Worm (Caenorhabditis elegans) whole organism, L1 larva: ENCODE results near the gene Y19D2B.1.

Experiments
- C04F5.9 ChIP-seq: sonication (generic microtip); optimal IDR thresholded peaks from 2 replicates; lab custom pipeline; 2016; ENCODE audit warnings: missing genetic modification characterization, missing compliant biosample characterization
- C16A3.4 ChIP-seq: fragments of 150-350 bp; optimal IDR thresholded peaks from 2 replicates; lab custom pipeline; 2014; ENCODE audit warnings: missing biosample characterization, missing genetic modification characterization
- aha-1 ChIP-seq: fragments of 150-350 bp; optimal IDR thresholded peaks from 2 replicates; lab custom pipeline; 2014; ENCODE audit warnings: missing biosample characterization, missing genetic modification characterization
- alr-1 ChIP-seq: fragments of 200-800 bp; sonication (Bioruptor generic); optimal IDR thresholded peaks from 2 replicates; lab custom pipeline; 2018; ENCODE audit warnings: borderline replicate concordance, mild to moderate bottlenecking, missing genetic modification characterization, missing compliant biosample characterization
- aly-2 ChIP-seq: fragments of 150-350 bp; optimal IDR thresholded peaks from 2 replicates; lab custom pipeline; 2014; ENCODE audit warnings: missing biosample characterization, missing genetic modification characterization
- blmp-1 ChIP-seq: fragments of 150-350 bp; optimal IDR thresholded peaks from 2 replicates; lab custom pipeline; 2014; ENCODE audit warnings: missing biosample characterization, missing genetic modification characterization
- ceh-8 ChIP-seq: fragments of 200-800 bp; sonication (Bioruptor generic); optimal IDR thresholded peaks from 2 replicates; lab custom pipeline; 2018; ENCODE audit warnings: mild to moderate bottlenecking, missing genetic modification characterization, moderate library complexity, missing compliant biosample characterization
- efl-1 ChIP-seq, 4 experiments: fragments of 150-350 bp; optimal IDR thresholded peaks in 3 of 4; peaks in 1 of 4; 1 replicate in 1 of 4; 2 replicates in 3 of 4; lab custom pipeline; 2014; ENCODE audit warnings: missing biosample characterization in 2 of 4, missing genetic modification characterization in 2 of 4, missing genetic modification reagents in 2 of 4
- elt-2 ChIP-seq: sonication (generic microtip); optimal IDR thresholded peaks from 2 replicates; lab custom pipeline; 2016; ENCODE audit warnings: missing genetic modification characterization, mild to moderate bottlenecking, inconsistent platforms, missing compliant biosample characterization, missing genetic modification reagents
- elt-3 ChIP-seq, 6 experiments: fragments of 150-350 bp in 1 of 6; sonication (generic microtip); optimal IDR thresholded peaks; 2 replicates each; lab custom pipeline; 2017 to 2018; ENCODE audit warnings: missing biosample characterization in 6 of 6, missing genetic modification characterization in 6 of 6, inconsistent platforms in 1 of 6
- ets-5 ChIP-seq: fragments of 200-800 bp; sonication (Bioruptor generic); IDR thresholded peaks from 2 replicates; pipeline ENCODE4 v1.3.6; 2022; ENCODE audit warnings: missing genetic modification characterization, missing compliant biosample characterization
- fkh-10 ChIP-seq: sonication (generic microtip); optimal IDR thresholded peaks from 2 replicates; lab custom pipeline; 2017; ENCODE audit warnings: missing biosample characterization, missing genetic modification reagents, missing genetic modification characterization
- hlh-17 ChIP-seq: fragments of 200-800 bp; sonication (Bioruptor generic); optimal IDR thresholded peaks from 2 replicates; lab custom pipeline; 2018; ENCODE audit warnings: missing genetic modification characterization, mild to moderate bottlenecking, missing compliant biosample characterization, moderate library complexity, borderline replicate concordance
- hlh-4 ChIP-seq: sonication (generic microtip); optimal IDR thresholded peaks from 2 replicates; lab custom pipeline; 2016; ENCODE audit warnings: mild to moderate bottlenecking, missing genetic modification characterization, missing compliant biosample characterization
- hpl-2 ChIP-seq: fragments of 150-350 bp; optimal IDR thresholded peaks from 2 replicates; lab custom pipeline; 2014; ENCODE audit warnings: missing biosample characterization, missing genetic modification reagents, missing genetic modification characterization
- irx-1 ChIP-seq: sonication (generic microtip); optimal IDR thresholded peaks from 2 replicates; lab custom pipeline; 2016; ENCODE audit warnings: missing genetic modification characterization, missing compliant biosample characterization
- jun-1 ChIP-seq: fragments of 150-350 bp; optimal IDR thresholded peaks from 2 replicates; lab custom pipeline; 2014; ENCODE audit warnings: missing biosample characterization, missing genetic modification reagents, missing genetic modification characterization
- lin-13 ChIP-seq: fragments of 150-350 bp; optimal IDR thresholded peaks from 2 replicates; lab custom pipeline; 2014; ENCODE audit warnings: missing biosample characterization, missing genetic modification reagents, missing genetic modification characterization
- lin-14 ChIP-seq: fragments of 200-800 bp; sonication (Bioruptor generic); optimal IDR thresholded peaks from 2 replicates; lab custom pipeline; 2018; ENCODE audit warnings: mild to moderate bottlenecking, missing genetic modification characterization, moderate library complexity, missing compliant biosample characterization
- lin-35 ChIP-seq, 2 experiments: fragments of 150-350 bp; optimal IDR thresholded peaks; 2 replicates each; lab custom pipeline; 2014; ENCODE audit warnings: missing biosample characterization in 2 of 2, missing genetic modification characterization in 2 of 2, missing genetic modification reagents in 2 of 2
- lir-3 ChIP-seq: sonication (generic microtip); optimal IDR thresholded peaks from 2 replicates; lab custom pipeline; 2016; ENCODE audit warnings: mild to moderate bottlenecking, missing genetic modification characterization, moderate library complexity, missing compliant biosample characterization; ENCODE audit not compliant: poor library complexity
- lsy-2 ChIP-seq, 2 experiments: fragments of 150-350 bp; optimal IDR thresholded peaks; 2 replicates each; lab custom pipeline; 2014; ENCODE audit warnings: missing biosample characterization in 2 of 2, missing genetic modification characterization in 2 of 2
- mdl-1 ChIP-seq, 2 experiments: fragments of 150-350 bp; optimal IDR thresholded peaks; 2 replicates each; lab custom pipeline; 2014 to 2017; ENCODE audit warnings: missing biosample characterization in 2 of 2, missing genetic modification characterization in 2 of 2, inconsistent platforms in 1 of 2
- nhr-11 ChIP-seq: fragments of 150-350 bp; optimal IDR thresholded peaks from 2 replicates; lab custom pipeline; 2014; ENCODE audit warnings: missing biosample characterization, missing genetic modification characterization
- nhr-19 ChIP-seq: fragments of 200-800 bp; sonication (Bioruptor generic); conservative IDR thresholded peaks from 2 replicates; pipeline ENCODE4 v1.3.6; 2022; ENCODE audit warnings: missing genetic modification characterization, missing compliant biosample characterization
- nhr-20 ChIP-seq: sonication (generic microtip); optimal IDR thresholded peaks from 2 replicates; lab custom pipeline; 2016; ENCODE audit warnings: mild to moderate bottlenecking, missing genetic modification characterization, missing compliant biosample characterization
- nhr-47 ChIP-seq: sonication (generic microtip); optimal IDR thresholded peaks from 2 replicates; lab custom pipeline; 2016; ENCODE audit warnings: mild to moderate bottlenecking, missing genetic modification characterization, moderate library complexity, missing compliant biosample characterization
- nhr-71 ChIP-seq: sonication (generic microtip); optimal IDR thresholded peaks from 2 replicates; lab custom pipeline; 2016; ENCODE audit warnings: mild to moderate bottlenecking, missing genetic modification characterization, moderate library complexity, missing compliant biosample characterization
- nhr-77 ChIP-seq: fragments of 150-350 bp; optimal IDR thresholded peaks from 2 replicates; lab custom pipeline; 2014; ENCODE audit warnings: missing biosample characterization, missing genetic modification characterization
- nhr-85 ChIP-seq: sonication (generic microtip); peaks from one replicate; lab custom pipeline; 2016; ENCODE audit warnings: missing genetic modification characterization, inconsistent platforms, missing compliant biosample characterization
- nhr-90 ChIP-seq: sonication (generic microtip); optimal IDR thresholded peaks from 2 replicates; lab custom pipeline; 2016; ENCODE audit warnings: mild to moderate bottlenecking, missing genetic modification characterization, missing compliant biosample characterization; ENCODE audit not compliant: poor library complexity
- snu-23 ChIP-seq: sonication (generic microtip); optimal IDR thresholded peaks from 2 replicates; lab custom pipeline; 2016; ENCODE audit warnings: missing genetic modification characterization, missing compliant biosample characterization
- sox-4 ChIP-seq: sonication (generic microtip); optimal IDR thresholded peaks from 2 replicates; lab custom pipeline; 2016; ENCODE audit warnings: missing genetic modification characterization, missing compliant biosample characterization
- sup-37 ChIP-seq: fragments of 200-800 bp; sonication (Bioruptor generic); optimal IDR thresholded peaks from 2 replicates; lab custom pipeline; 2018; ENCODE audit warnings: mild to moderate bottlenecking, missing genetic modification characterization, missing compliant biosample characterization
- swsn-7 ChIP-seq: sonication (generic microtip); optimal IDR thresholded peaks from 2 replicates; lab custom pipeline; 2016; ENCODE audit warnings: missing genetic modification characterization, missing compliant biosample characterization
- unc-130 ChIP-seq: fragments of 150-350 bp; optimal IDR thresholded peaks from 2 replicates; lab custom pipeline; 2017; ENCODE audit warnings: missing biosample characterization, missing genetic modification characterization, inconsistent platforms
- unc-30 ChIP-seq: sonication (generic microtip); optimal IDR thresholded peaks from 2 replicates; lab custom pipeline; 2017; ENCODE audit warnings: missing biosample characterization, missing genetic modification characterization
- unc-86 ChIP-seq: sonication (generic microtip); optimal IDR thresholded peaks from 2 replicates; lab custom pipeline; 2016; ENCODE audit warnings: missing genetic modification characterization, missing compliant biosample characterization
- xbp-1 ChIP-seq: sonication (generic microtip); optimal IDR thresholded peaks from 2 replicates; lab custom pipeline; 2016; ENCODE audit warnings: missing genetic modification characterization, missing compliant biosample characterization
- zip-4 ChIP-seq: fragments of 200-800 bp; sonication (Bioruptor generic); optimal IDR thresholded peaks from 2 replicates; lab custom pipeline; 2018; ENCODE audit warnings: mild to moderate bottlenecking, missing genetic modification characterization, moderate library complexity, missing compliant biosample characterization
- ztf-11 ChIP-seq, 2 experiments: sonication (generic microtip); optimal IDR thresholded peaks; 2 replicates each; lab custom pipeline; 2016 to 2017; ENCODE audit warnings: missing genetic modification characterization in 2 of 2, missing biosample characterization in 1 of 2, missing compliant biosample characterization in 1 of 2

The Y19D2B.1 gene

ce11 chrII:10924669-10925068 lies 1.9 kb upstream of the Y19D2B.1 start:
- TF ChIP-seq nhr-90 (tag; lab: Kevin White, UChicago) (peak; percentile 42), elt-3 (tag; optimal IDR thresholded peaks at IDR 0.05; lab: Kevin White, UChicago) (peak in 2 of 6 experiments; percentile 11 to 69), nhr-47 (tag; lab: Kevin White, UChicago) (no peak), zip-4 (GFP tag; lab: Kevin White, UChicago) (no peak), snu-23 (GFP tag; lab: Kevin White, UChicago) (peak; percentile 8), elt-2 (peak; percentile 86), lin-13 (no peak), irx-1 (tag; lab: Kevin White, UChicago) (no peak), nhr-77 (tag; lab: Kevin White, UChicago) (no peak), hlh-4 (tag; lab: Kevin White, UChicago) (no peak), lin-14 (GFP tag; lab: Kevin White, UChicago) (peak; percentile 39), nhr-20 (tag; lab: Kevin White, UChicago) (peak; percentile 45), nhr-19 (GFP tag; lab: Robert Waterston, UW) (0 out of 2 replicates have a peak, but pooled peaks have one; percentile 11), lsy-2 (tag; optimal IDR thresholded peaks at IDR 0.05; lab: Kevin White, UChicago) (no peak), blmp-1 (tag; lab: Kevin White, UChicago) (peak; percentile 8), unc-130 (tag; lab: Kevin White, UChicago) (no peak), nhr-71 (tag; lab: Kevin White, UChicago) (peak; percentile 50), lin-35 (GFP tag; optimal IDR thresholded peaks at IDR 0.05; lab: Kevin White, UChicago) (peak in 1 of 2 experiments; percentile 27), swsn-7 (tag; lab: Kevin White, UChicago) (no peak)

- TF ChIP-seq nhr-11 (tag; lab: Kevin White, UChicago) (no peak), elt-2 (no peak), unc-86 (tag; lab: Kevin White, UChicago) (no peak), fkh-10 (no peak), mdl-1 (tag; optimal IDR thresholded peaks at IDR 0.05; lab: Kevin White, UChicago) (no peak), blmp-1 (tag; lab: Kevin White, UChicago) (no peak), unc-30 (tag; lab: Kevin White, UChicago) (no peak), hpl-2 (GFP tag; lab: Kevin White, UChicago) (no peak)
Observed at ce11 chrII:10923948-10924347, 1.2 kb upstream of the Y19D2B.1 start, which contains the start of gene Y19D2B.2. Gene Y19D2B.2 (plus strand): TSS chrII:10924248.

- no peak for TF ChIP-seq C16A3.4
- TF ChIP-seq efl-1 (optimal IDR thresholded peaks at IDR 0.05; lab: Kevin White, UChicago): no peak
- peak in 1 of 2 experiments; percentile 61 for TF ChIP-seq efl-1 (GFP tag; optimal IDR thresholded peaks at IDR 0.05 in 1 of 2; lab: Kevin White, UChicago)
- no peak for TF ChIP-seq unc-86 (tag; lab: Kevin White, UChicago)
- no peak for TF ChIP-seq sox-4
- TF ChIP-seq xbp-1: no peak
- no peak for TF ChIP-seq nhr-85
- TF ChIP-seq sup-37 (GFP tag; lab: Kevin White, UChicago): no peak
- no peak for TF ChIP-seq ztf-11 (tag; optimal IDR thresholded peaks at IDR 0.05; lab: Kevin White, UChicago)
- peak; percentile 35 for TF ChIP-seq blmp-1 (tag; lab: Kevin White, UChicago)
- peak; percentile 32 for TF ChIP-seq lin-14 (GFP tag; lab: Kevin White, UChicago)
- TF ChIP-seq ceh-8 (GFP tag; lab: Kevin White, UChicago): no peak
- no peak for TF ChIP-seq aly-2 (tag; lab: Kevin White, UChicago)
- no peak for TF ChIP-seq hlh-17 (GFP tag; lab: Kevin White, UChicago)
- no peak for TF ChIP-seq lir-3
- TF ChIP-seq C04F5.9 (tag; lab: Kevin White, UChicago): no peak
- TF ChIP-seq nhr-71 (tag; lab: Kevin White, UChicago): no peak
- no peak for TF ChIP-seq jun-1 (tag; lab: Kevin White, UChicago)
- TF ChIP-seq nhr-77 (tag; lab: Kevin White, UChicago): no peak
- no peak for TF ChIP-seq ets-5 (GFP tag; lab: Robert Waterston, UW)
- TF ChIP-seq aha-1: no peak
- no peak for TF ChIP-seq alr-1
Observed at ce11 chrII:10918293-10918756, 4.4 kb downstream of the Y19D2B.1 start, which contains the start of gene tba-4. Gene tba-4 (plus strand): TSS chrII:10918706.
